Worm (Caenorhabditis elegans) whole organism, midembryonic: ENCODE data around the gene ttr-19.

ENCODE experiments used
- T22C8.4 ChIP-seq: fragments of 200-800 bp; sonication (Bioruptor generic); IDR thresholded peaks from 2 replicates; pipeline ENCODE4 v1.3.6; 2022; ENCODE audit warnings: missing genetic modification characterization, missing compliant biosample characterization
- flt-1 ChIP-seq: fragments of 200-800 bp; sonication (Bioruptor generic); IDR thresholded peaks from 2 replicates; pipeline ENCODE4 v1.3.6; 2022; ENCODE audit warnings: missing genetic modification characterization, missing compliant biosample characterization
- klf-2 ChIP-seq: fragments of 200-800 bp; sonication (Bioruptor generic); conservative IDR thresholded peaks from 2 replicates; pipeline ENCODE4 v1.3.6; 2022; ENCODE audit warnings: missing genetic modification reagents, missing genetic modification characterization, missing compliant biosample characterization
- med-1 ChIP-seq: sonication (generic microtip); optimal IDR thresholded peaks from 2 replicates; lab custom pipeline; 2017; ENCODE audit warnings: missing genetic modification characterization, mild to moderate bottlenecking, missing compliant biosample characterization, antibody characterized with exemption, missing genetic modification reagents; ENCODE audit not compliant: insufficient read depth
- ref-1 ChIP-seq: fragments of 200-800 bp; sonication (Bioruptor generic); conservative IDR thresholded peaks from 2 replicates; pipeline ENCODE4 v1.3.6; 2022; ENCODE audit warnings: missing genetic modification reagents, missing genetic modification characterization, missing compliant biosample characterization
- ztf-23 ChIP-seq: fragments of 200-800 bp; sonication (Bioruptor generic); IDR thresholded peaks from 2 replicates; pipeline ENCODE4 v1.3.6; 2022; ENCODE audit warnings: missing genetic modification reagents, missing genetic modification characterization, missing compliant biosample characterization

DNA sequence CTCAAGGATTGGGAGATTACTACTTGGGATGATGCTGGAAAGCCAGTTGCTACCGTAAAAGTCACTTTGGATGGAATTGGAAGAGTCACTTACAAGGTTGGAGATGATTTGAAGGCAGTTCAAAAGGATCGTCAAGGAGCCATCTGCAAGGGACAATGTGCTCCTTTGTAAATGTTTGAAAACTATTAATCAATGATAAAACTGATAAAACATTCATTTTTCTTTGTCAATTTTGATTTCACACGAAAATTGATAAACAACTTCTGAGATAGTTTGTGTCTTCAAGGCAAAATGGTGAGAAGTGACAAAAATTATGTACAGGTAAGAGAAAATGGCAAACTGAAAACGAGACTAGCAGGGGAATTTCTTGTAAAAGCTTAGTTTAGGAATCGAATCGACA, 24.9 kb downstream of the ttr-19 start:
- TF ChIP-seq med-1 (GFP tag; lab: Kevin White, UChicago), result no peak
- no peak for TF ChIP-seq ref-1 (GFP tag; lab: Robert Waterston, UW)
- TF ChIP-seq T22C8.4, result no peak
- no peak for TF ChIP-seq flt-1
- no peak for TF ChIP-seq ztf-23 (GFP tag; lab: Robert Waterston, UW)
- TF ChIP-seq klf-2 (GFP tag; lab: Robert Waterston, UW), result no peak
